Fruit fly (Drosophila melanogaster) whole organism, embryonic: ENCODE measurements around the gene att-ORFB.

Experiments used
- Antp ChIP-seq: fragments of 200-800 bp; sonication (Bioruptor generic); optimal IDR thresholded peaks from 3 replicates; lab custom pipeline; 2016; ENCODE audit warnings: missing biosample characterization, missing genetic modification characterization
- Atf-2 ChIP-seq: fragments of 200-800 bp; sonication (Bioruptor generic); optimal IDR thresholded peaks from 2 replicates; lab custom pipeline; 2016; ENCODE audit warnings: missing biosample characterization, missing genetic modification characterization
- CG10431 ChIP-seq: fragments of 200-800 bp; sonication (Bioruptor generic); optimal IDR thresholded peaks from 3 replicates; lab custom pipeline; 2018; ENCODE audit warnings: missing biosample characterization, mild to moderate bottlenecking, missing genetic modification characterization
- CG11695 ChIP-seq: fragments of 200-800 bp; sonication (Bioruptor generic); IDR thresholded peaks from 3 replicates; pipeline ENCODE4 v1.3.6; 2022; ENCODE audit warnings: missing biosample characterization, missing genetic modification characterization
- CG12104 ChIP-seq: fragments of 200-800 bp; sonication (Bioruptor generic); optimal IDR thresholded peaks from 3 replicates; lab custom pipeline; 2016; ENCODE audit warnings: missing biosample characterization, missing genetic modification characterization
- CG12219 ChIP-seq: fragments of 200-800 bp; sonication (Bioruptor generic); optimal IDR thresholded peaks from 3 replicates; lab custom pipeline; 2018; ENCODE audit warnings: missing biosample characterization, mild to moderate bottlenecking, missing genetic modification characterization
- CG14014 ChIP-seq: fragments of 200-800 bp; sonication (Bioruptor generic); IDR thresholded peaks from 2 replicates; pipeline ENCODE4 v1.3.6; 2022; ENCODE audit warnings: missing biosample characterization, missing genetic modification characterization
- CG14710 ChIP-seq: fragments of 200-800 bp; sonication (Bioruptor generic); optimal IDR thresholded peaks from 3 replicates; lab custom pipeline; 2019; ENCODE audit warnings: missing biosample characterization, mild to moderate bottlenecking, missing genetic modification characterization, moderate library complexity
- CG15011 ChIP-seq: fragments of 200-800 bp; sonication (Bioruptor generic); optimal IDR thresholded peaks from 3 replicates; lab custom pipeline; 2018; ENCODE audit warnings: missing biosample characterization, mild to moderate bottlenecking, missing genetic modification characterization
- CG17186 ChIP-seq: fragments of 200-800 bp; sonication (Bioruptor generic); optimal IDR thresholded peaks from 3 replicates; lab custom pipeline; 2017; ENCODE audit warnings: missing biosample characterization, missing genetic modification reagents, missing genetic modification characterization
- CG17361 ChIP-seq: fragments of 200-800 bp; sonication (Bioruptor generic); IDR thresholded peaks from 3 replicates; pipeline ENCODE4 v1.3.6; 2022; ENCODE audit warnings: missing biosample characterization, missing genetic modification characterization
- CG17612 ChIP-seq: fragments of 200-800 bp; sonication (Bioruptor generic); IDR thresholded peaks from 2 replicates; pipeline ENCODE4 v1.3.6; 2022; ENCODE audit warnings: missing biosample characterization, missing genetic modification characterization
- CG1832 ChIP-seq: fragments of 200-800 bp; sonication (Bioruptor generic); optimal IDR thresholded peaks from 2 replicates; lab custom pipeline; 2017; ENCODE audit warnings: missing biosample characterization, mild to moderate bottlenecking, missing genetic modification characterization, inconsistent platforms
- CG30020 ChIP-seq: fragments of 200-800 bp; optimal IDR thresholded peaks from 2 replicates; lab custom pipeline; 2019; ENCODE audit warnings: missing biosample characterization, mild to moderate bottlenecking, missing genetic modification characterization, moderate library complexity
- CG4617 ChIP-seq: fragments of 200-800 bp; sonication (Bioruptor generic); optimal IDR thresholded peaks from 3 replicates; lab custom pipeline; 2016; ENCODE audit warnings: missing biosample characterization, missing genetic modification characterization, borderline replicate concordance
- CG4707 ChIP-seq: fragments of 200-800 bp; sonication (Bioruptor generic); optimal IDR thresholded peaks from 2 replicates; lab custom pipeline; 2018; ENCODE audit warnings: missing biosample characterization, mild to moderate bottlenecking, missing genetic modification characterization, moderate library complexity
- CG5180 ChIP-seq: fragments of 200-800 bp; sonication (Bioruptor generic); optimal IDR thresholded peaks from 3 replicates; lab custom pipeline; 2017; ENCODE audit warnings: missing biosample characterization, missing genetic modification characterization, mild to moderate bottlenecking, moderate library complexity, missing genetic modification reagents
- CG7556 ChIP-seq: fragments of 200-800 bp; sonication (Bioruptor generic); optimal IDR thresholded peaks from 2 replicates; lab custom pipeline; 2017; ENCODE audit warnings: missing biosample characterization, mild to moderate bottlenecking, missing genetic modification characterization
- CG7928 ChIP-seq: fragments of 200-800 bp; sonication (Bioruptor generic); optimal IDR thresholded peaks from 2 replicates; lab custom pipeline; 2017; ENCODE audit warnings: missing biosample characterization, mild to moderate bottlenecking, missing genetic modification characterization
- CG9609 ChIP-seq: fragments of 200-800 bp; sonication (Bioruptor generic); optimal IDR thresholded peaks from 3 replicates; lab custom pipeline; 2016; ENCODE audit warnings: missing biosample characterization, missing genetic modification characterization
- Dad ChIP-seq: fragments of 200-800 bp; sonication (Bioruptor generic); optimal IDR thresholded peaks from 3 replicates; lab custom pipeline; 2016; ENCODE audit warnings: missing biosample characterization, missing genetic modification characterization
- Dp ChIP-seq: fragments of 200-800 bp; sonication (Bioruptor generic); optimal IDR thresholded peaks from 2 replicates; lab custom pipeline; 2018; ENCODE audit warnings: missing biosample characterization, mild to moderate bottlenecking, missing genetic modification characterization, moderate library complexity
- Fer2 ChIP-seq: fragments of 200-800 bp; sonication (Bioruptor generic); optimal IDR thresholded peaks from 2 replicates; lab custom pipeline; 2018; ENCODE audit warnings: missing biosample characterization, mild to moderate bottlenecking, missing genetic modification characterization, moderate library complexity
- Hmx ChIP-seq: fragments of 200-800 bp; sonication (Bioruptor generic); optimal IDR thresholded peaks from 2 replicates; lab custom pipeline; 2016; ENCODE audit warnings: missing biosample characterization, missing genetic modification characterization
- Kr ChIP-seq: fragments of 200-800 bp; sonication (Bioruptor generic); optimal IDR thresholded peaks from 2 replicates; lab custom pipeline; 2017; ENCODE audit warnings: missing biosample characterization, mild to moderate bottlenecking, missing genetic modification characterization
- Meics ChIP-seq: fragments of 200-800 bp; sonication (Bioruptor generic); optimal IDR thresholded peaks from 2 replicates; lab custom pipeline; 2017; ENCODE audit warnings: missing biosample characterization, mild to moderate bottlenecking, missing genetic modification characterization
- Nf-YA ChIP-seq: fragments of 200-800 bp; sonication (Bioruptor generic); IDR thresholded peaks from 2 replicates; pipeline ENCODE4 v1.3.6; 2022; ENCODE audit warnings: missing biosample characterization, missing genetic modification characterization
- Ravus ChIP-seq: fragments of 200-800 bp; sonication (Bioruptor generic); IDR thresholded peaks from 2 replicates; pipeline ENCODE4 v1.3.6; 2022; ENCODE audit warnings: missing biosample characterization, missing genetic modification characterization
- Sox102F ChIP-seq: fragments of 200-800 bp; sonication (Bioruptor generic); optimal IDR thresholded peaks from 2 replicates; lab custom pipeline; 2018; ENCODE audit warnings: missing biosample characterization, mild to moderate bottlenecking, missing genetic modification characterization, moderate library complexity
- Sry-β ChIP-seq: fragments of 200-800 bp; sonication (Bioruptor generic); optimal IDR thresholded peaks from 2 replicates; lab custom pipeline; 2018; ENCODE audit warnings: missing biosample characterization, mild to moderate bottlenecking, missing genetic modification characterization, moderate library complexity
- abd-A ChIP-seq: fragments of 200-800 bp; sonication (Bioruptor generic); optimal IDR thresholded peaks from 3 replicates; lab custom pipeline; 2019; ENCODE audit warnings: missing biosample characterization, mild to moderate bottlenecking, missing genetic modification characterization, moderate library complexity
- cad ChIP-seq: fragments of >200 bp; optimal IDR thresholded peaks from 2 replicates; lab custom pipeline; 2017; ENCODE audit warnings: missing biosample characterization, missing genetic modification characterization
- cg ChIP-seq: fragments of 200-800 bp; sonication (Bioruptor generic); optimal IDR thresholded peaks from 3 replicates; lab custom pipeline; 2019; ENCODE audit warnings: missing biosample characterization, mild to moderate bottlenecking, missing genetic modification characterization, moderate library complexity
- disco-r ChIP-seq: fragments of 200-800 bp; sonication (Bioruptor generic); optimal IDR thresholded peaks from 2 replicates; lab custom pipeline; 2016; ENCODE audit warnings: missing biosample characterization, missing genetic modification characterization
- ewg ChIP-seq: fragments of 200-800 bp; sonication (Bioruptor generic); optimal IDR thresholded peaks from 3 replicates; lab custom pipeline; 2017; ENCODE audit warnings: mild to moderate bottlenecking, missing biosample characterization, missing genetic modification reagents, missing genetic modification characterization
- lbe ChIP-seq: fragments of 200-800 bp; sonication (Bioruptor generic); optimal IDR thresholded peaks from 2 replicates; lab custom pipeline; 2016; ENCODE audit warnings: missing biosample characterization, mild to moderate bottlenecking, missing genetic modification characterization
- mld ChIP-seq: fragments of 200-800 bp; sonication (Bioruptor generic); IDR thresholded peaks from 3 replicates; pipeline ENCODE4 v1.3.6; 2022; ENCODE audit warnings: missing biosample characterization, missing genetic modification characterization; ENCODE audit not compliant: partially characterized antibody
- pfk ChIP-seq: fragments of 200-800 bp; sonication (Bioruptor generic); optimal IDR thresholded peaks from 2 replicates; lab custom pipeline; 2018; ENCODE audit warnings: missing biosample characterization, mild to moderate bottlenecking, missing genetic modification characterization, moderate library complexity
- pho ChIP-seq: fragments of 200-800 bp; sonication (Bioruptor generic); optimal IDR thresholded peaks from 2 replicates; lab custom pipeline; 2016; ENCODE audit warnings: missing biosample characterization, missing genetic modification characterization
- ro ChIP-seq: fragments of 200-800 bp; sonication (Bioruptor generic); IDR thresholded peaks from 2 replicates; pipeline ENCODE4 v1.3.6; 2022; ENCODE audit warnings: missing biosample characterization, missing genetic modification characterization
- scrt ChIP-seq: fragments of 200-800 bp; sonication (Bioruptor generic); optimal IDR thresholded peaks from 2 replicates; lab custom pipeline; 2018; ENCODE audit warnings: missing biosample characterization, mild to moderate bottlenecking, missing genetic modification characterization, moderate library complexity
- sd ChIP-seq: fragments of 200-800 bp; sonication (Bioruptor generic); optimal IDR thresholded peaks from 3 replicates; lab custom pipeline; 2018; ENCODE audit warnings: missing biosample characterization, mild to moderate bottlenecking, missing genetic modification characterization, moderate library complexity
- seq ChIP-seq: fragments of 200-800 bp; sonication (Bioruptor generic); IDR thresholded peaks from 2 replicates; pipeline ENCODE4 v1.3.6; 2022; ENCODE audit warnings: missing biosample characterization, missing genetic modification characterization
- slou ChIP-seq: fragments of 200-800 bp; sonication (Bioruptor generic); optimal IDR thresholded peaks from 3 replicates; lab custom pipeline; 2016; ENCODE audit warnings: missing biosample characterization, missing genetic modification characterization
- so ChIP-seq: fragments of 200-800 bp; sonication (Bioruptor generic); IDR thresholded peaks from 3 replicates; pipeline ENCODE4 v1.3.6; 2022; ENCODE audit warnings: missing biosample characterization, missing genetic modification characterization
- stc ChIP-seq: fragments of 200-800 bp; sonication (Bioruptor generic); IDR thresholded peaks from 2 replicates; pipeline ENCODE4 v1.3.6; 2022; ENCODE audit warnings: missing biosample characterization, missing genetic modification characterization
- stwl ChIP-seq: fragments of 200-800 bp; sonication (Bioruptor generic); optimal IDR thresholded peaks from 3 replicates; lab custom pipeline; 2018; ENCODE audit warnings: missing biosample characterization, mild to moderate bottlenecking, missing genetic modification characterization, moderate library complexity
- tap ChIP-seq: fragments of 200-800 bp; optimal IDR thresholded peaks from 3 replicates; lab custom pipeline; 2019; ENCODE audit warnings: missing biosample characterization, mild to moderate bottlenecking, missing genetic modification characterization, moderate library complexity
- unc-4 ChIP-seq: fragments of 200-800 bp; sonication (Bioruptor generic); IDR thresholded peaks from 2 replicates; pipeline ENCODE4 v1.3.6; 2022; ENCODE audit warnings: missing biosample characterization, missing genetic modification characterization; ENCODE audit not compliant: partially characterized antibody
- yki ChIP-seq: fragments of >200 bp; optimal IDR thresholded peaks from 3 replicates; lab custom pipeline; 2018
- zen2 ChIP-seq: fragments of 200-800 bp; sonication (Bioruptor generic); IDR thresholded peaks from 3 replicates; pipeline ENCODE4 v1.3.6; 2022; ENCODE audit warnings: missing biosample characterization, missing genetic modification characterization; ENCODE audit not compliant: partially characterized antibody

The att-ORFB gene

dm6 chr3R:20560668-20561226, 6.5 kb upstream of the att-ORFB start, which contains the start of gene CG5191 (continued):
- TF ChIP-seq CG17186 (GFP tag; lab: Kevin White, UChicago) = no peak
- TF ChIP-seq pho (GFP tag; lab: Kevin White, UChicago) = no peak
- TF ChIP-seq Sry-β (GFP tag; lab: Kevin White, UChicago) = no peak
- TF ChIP-seq stwl (tag; lab: Kevin White, UChicago) = peak; percentile 77
- no peak for TF ChIP-seq slou (GFP tag; lab: Kevin White, UChicago)
- no peak for TF ChIP-seq CG15011 (GFP tag; lab: Kevin White, UChicago)
- TF ChIP-seq ro = no peak
- no peak for TF ChIP-seq scrt (GFP tag; lab: Kevin White, UChicago)
- TF ChIP-seq yki (lab: Kevin White, UChicago) = no peak
- no peak for TF ChIP-seq CG7928
- TF ChIP-seq Fer2 = no peak
- TF ChIP-seq CG14710 (tag; lab: Kevin White, UChicago) = peak; percentile 1
- no peak for TF ChIP-seq Kr (GFP tag; lab: Kevin White, UChicago)
- TF ChIP-seq Hmx (GFP tag; lab: Kevin White, UChicago) = no peak
- TF ChIP-seq Dp (GFP tag; lab: Kevin White, UChicago) = no peak
- TF ChIP-seq disco-r (GFP tag; lab: Kevin White, UChicago) = no peak
- TF ChIP-seq CG11695 (GFP tag; lab: Robert Waterston, UW) = no peak
- TF ChIP-seq CG12104 (GFP tag; lab: Kevin White, UChicago) = no peak
- TF ChIP-seq CG7556 (GFP tag; lab: Kevin White, UChicago) = no peak
- no peak for TF ChIP-seq Ravus
- no peak for TF ChIP-seq pfk (GFP tag; lab: Kevin White, UChicago)
- TF ChIP-seq cad (GFP tag; lab: Kevin White, UChicago) = peak; percentile 23
- TF ChIP-seq tap (tag; lab: Kevin White, UChicago) = no peak
- 0 out of 3 replicates have a peak, but pooled peaks have one; percentile 15 for TF ChIP-seq CG17361 (GFP tag; lab: Robert Waterston, UW)
- peak; percentile 12 for TF ChIP-seq cg (GFP tag; lab: Kevin White, UChicago)
- no peak for TF ChIP-seq CG17612 (GFP tag; lab: Robert Waterston, UW)
- peak; percentile 21; the same call in 1 of the 2 replicates for TF ChIP-seq seq (GFP tag; lab: Robert Waterston, UW)
- no peak for TF ChIP-seq CG4617 (GFP tag; lab: Kevin White, UChicago)
- TF ChIP-seq CG9609 (GFP tag; lab: Kevin White, UChicago) = no peak
- no peak for TF ChIP-seq Meics
- no peak for TF ChIP-seq CG1832 (GFP tag; lab: Kevin White, UChicago)
- peak; percentile 97 for TF ChIP-seq CG4707 (GFP tag; lab: Kevin White, UChicago)
- TF ChIP-seq Dad = no peak
- TF ChIP-seq CG5180 (GFP tag; lab: Kevin White, UChicago) = no peak
- no peak for TF ChIP-seq lbe
- no peak for TF ChIP-seq CG12219 (GFP tag; lab: Kevin White, UChicago)
- no peak for TF ChIP-seq CG30020
- no peak for TF ChIP-seq Antp (GFP tag; lab: Kevin White, UChicago)
- TF ChIP-seq unc-4 (GFP tag; lab: Robert Waterston, UW) = 0 out of 2 replicates have a peak, but pooled peaks have one; percentile 31
- no peak for TF ChIP-seq Sox102F (GFP tag; lab: Kevin White, UChicago)
- TF ChIP-seq Atf-2 (GFP tag; lab: Kevin White, UChicago) = no peak
- no peak; the same call in 2 of the 3 replicates for TF ChIP-seq zen2
- TF ChIP-seq stc = no peak
- peak; percentile 34 for TF ChIP-seq abd-A (tag; lab: Kevin White, UChicago)
- TF ChIP-seq CG10431 (GFP tag; lab: Kevin White, UChicago) = no peak
- TF ChIP-seq sd (tag; lab: Kevin White, UChicago) = no peak
- no peak for TF ChIP-seq ewg (GFP tag; lab: Kevin White, UChicago)
- TF ChIP-seq Nf-YA = no peak
- no peak for TF ChIP-seq mld (GFP tag; lab: Robert Waterston, UW)
- no peak for TF ChIP-seq so
- TF ChIP-seq CG14014 (GFP tag; lab: Robert Waterston, UW) = no peak
